Fruit fly (Drosophila melanogaster) Kc167 (cell line): ENCODE measurements around the gene CG2991.

Experiments used
- Myc ChIP-seq: fragments of >200 bp; optimal IDR thresholded peaks from 2 replicates; lab custom pipeline; 2017; ENCODE audit warnings: missing external identifiers
- Sin3A ChIP-seq: fragments of >200 bp; optimal IDR thresholded peaks from 2 replicates; lab custom pipeline; 2018; ENCODE audit warnings: missing external identifiers
- h ChIP-seq: fragments of >200 bp; optimal IDR thresholded peaks from 3 replicates; lab custom pipeline; 2018; ENCODE audit warnings: missing external identifiers
- insv ChIP-seq: fragments of >200 bp; optimal IDR thresholded peaks from 3 replicates; lab custom pipeline; 2018; ENCODE audit warnings: missing external identifiers
- psq ChIP-seq: fragments of >200 bp; optimal IDR thresholded peaks from 2 replicates; lab custom pipeline; 2017; ENCODE audit warnings: missing external identifiers
- ttk ChIP-seq: sonication (Bioruptor generic); optimal IDR thresholded peaks from 2 replicates; lab custom pipeline; 2017; ENCODE audit warnings: missing external identifiers

CG2991 gene

DNA sequence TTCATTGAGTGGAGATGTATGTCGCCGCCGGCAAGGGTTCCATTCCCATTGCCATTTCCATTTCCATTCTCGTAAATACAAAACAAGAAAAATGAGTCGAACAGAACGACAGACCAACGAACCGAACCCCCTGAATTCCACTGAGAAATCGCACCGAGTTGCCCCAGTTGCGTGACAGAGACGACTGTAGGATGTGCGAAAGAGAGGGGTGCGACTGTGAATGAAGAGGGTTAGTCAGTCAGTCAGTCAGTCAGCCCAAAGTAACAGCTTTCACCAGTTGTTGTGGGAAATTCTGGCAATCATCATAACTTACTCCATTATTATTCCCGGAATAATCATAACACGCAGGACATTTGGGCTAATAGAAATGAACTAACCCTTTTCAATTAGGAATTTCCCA lies 41.3 kb downstream of the CG2991 start:
- TF ChIP-seq h (lab: Kevin White, UChicago) (no peak), Sin3A (lab: Kevin White, UChicago) (no peak), insv (lab: Kevin White, UChicago) (no peak), Myc (lab: Kevin White, UChicago) (no peak), ttk (lab: Kevin White, UChicago) (no peak), psq (lab: Kevin White, UChicago) (no peak)

DNA sequence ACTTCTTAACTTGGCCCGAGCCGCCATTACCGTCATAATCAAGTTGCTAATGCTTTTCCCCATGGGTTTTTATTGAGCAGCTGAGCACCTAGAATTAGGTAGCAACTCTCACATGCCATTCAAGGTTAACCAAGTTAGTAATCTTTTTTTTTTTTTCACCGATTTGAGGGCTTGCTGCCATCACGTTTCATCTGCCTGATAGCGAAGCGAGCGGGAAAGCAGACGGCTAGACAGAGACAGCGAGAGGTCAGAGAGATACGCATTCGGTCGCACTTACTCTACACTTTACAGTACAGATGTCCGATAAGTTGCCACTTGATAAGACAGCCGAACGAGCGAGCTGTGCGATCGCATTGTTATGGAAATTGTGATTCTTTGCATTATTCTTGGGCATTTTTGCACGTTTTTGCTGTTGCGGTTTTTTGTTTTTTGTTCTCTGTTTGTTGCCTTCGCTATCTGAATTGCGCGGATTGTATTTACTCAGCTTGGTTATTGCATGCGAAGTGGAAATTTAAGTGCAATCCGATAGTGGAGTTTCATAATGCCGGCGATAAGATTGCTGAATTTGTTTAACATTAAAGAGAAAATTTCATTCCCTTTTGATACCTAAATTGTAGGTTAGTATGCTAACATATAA lies 43.5 kb downstream of the CG2991 start:
- TF ChIP-seq psq (lab: Kevin White, UChicago) (no peak), Sin3A (lab: Kevin White, UChicago) (no peak), Myc (lab: Kevin White, UChicago) (no peak), insv (lab: Kevin White, UChicago) (no peak), ttk (lab: Kevin White, UChicago) (no peak), h (lab: Kevin White, UChicago) (no peak)

DNA sequence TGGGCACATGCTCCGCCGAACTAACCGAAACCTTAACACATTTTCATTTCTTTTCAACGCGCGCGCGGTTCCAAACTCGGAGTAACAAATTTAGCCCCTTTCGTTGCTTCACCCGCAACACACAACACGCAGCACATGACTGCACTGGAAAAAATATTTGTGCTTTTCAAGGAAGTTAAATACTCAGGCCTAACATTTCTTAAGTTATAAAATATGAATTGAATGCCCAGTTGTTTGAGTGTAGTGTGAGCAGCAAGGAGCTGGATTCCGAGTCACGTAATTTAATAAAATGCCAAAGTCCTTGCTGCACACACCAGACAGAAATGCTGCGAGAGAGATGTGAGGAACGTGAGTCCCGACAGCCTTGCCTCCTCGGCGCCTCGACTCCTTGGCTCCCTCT lies 44.5 kb downstream of the CG2991 start:
- TF ChIP-seq psq (lab: Kevin White, UChicago): no peak
- TF ChIP-seq insv (lab: Kevin White, UChicago): no peak

DNA sequence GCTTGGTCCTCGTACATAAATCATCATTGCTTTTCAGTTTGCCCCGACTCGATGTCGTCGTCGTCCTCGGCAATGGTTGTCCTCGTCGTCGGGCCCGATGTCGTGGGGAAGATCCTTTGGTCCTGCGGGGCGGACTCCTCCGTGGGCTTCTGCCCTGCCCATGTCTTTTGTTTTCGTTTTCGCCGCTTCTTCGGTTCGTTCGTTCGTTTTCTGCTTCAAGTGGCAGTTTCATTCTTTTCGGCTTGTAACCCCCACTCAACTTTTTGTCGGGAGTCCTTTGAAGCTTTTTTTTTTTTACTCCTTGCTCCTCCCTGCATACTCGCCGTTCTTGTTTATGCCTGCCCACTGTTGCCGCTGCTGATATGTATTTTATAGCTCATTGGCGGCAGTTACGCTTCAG lies 46.7 kb downstream of the CG2991 start:
- TF ChIP-seq psq (lab: Kevin White, UChicago): no peak
- no peak for TF ChIP-seq h (lab: Kevin White, UChicago)
- TF ChIP-seq insv (lab: Kevin White, UChicago): no peak
- no peak for TF ChIP-seq ttk (lab: Kevin White, UChicago)
- no peak for TF ChIP-seq Sin3A (lab: Kevin White, UChicago)
- no peak for TF ChIP-seq Myc (lab: Kevin White, UChicago)

- no peak for TF ChIP-seq insv (lab: Kevin White, UChicago)
- no peak for TF ChIP-seq Myc (lab: Kevin White, UChicago)
- TF ChIP-seq h (lab: Kevin White, UChicago): no peak
- no peak for TF ChIP-seq Sin3A (lab: Kevin White, UChicago)
- no peak for TF ChIP-seq psq (lab: Kevin White, UChicago)
- no peak for TF ChIP-seq ttk (lab: Kevin White, UChicago)
Measured at dm6 chr2L:2904316-2905050, 47.5 kb downstream of the CG2991 start.

- no peak for TF ChIP-seq psq (lab: Kevin White, UChicago)
- TF ChIP-seq Myc (lab: Kevin White, UChicago): no peak
- no peak for TF ChIP-seq ttk (lab: Kevin White, UChicago)
- TF ChIP-seq h (lab: Kevin White, UChicago): no peak
- no peak for TF ChIP-seq insv (lab: Kevin White, UChicago)
- no peak for TF ChIP-seq Sin3A (lab: Kevin White, UChicago)
Measured at dm6 chr2L:2905051-2905446, 48.1 kb downstream of the CG2991 start.

DNA sequence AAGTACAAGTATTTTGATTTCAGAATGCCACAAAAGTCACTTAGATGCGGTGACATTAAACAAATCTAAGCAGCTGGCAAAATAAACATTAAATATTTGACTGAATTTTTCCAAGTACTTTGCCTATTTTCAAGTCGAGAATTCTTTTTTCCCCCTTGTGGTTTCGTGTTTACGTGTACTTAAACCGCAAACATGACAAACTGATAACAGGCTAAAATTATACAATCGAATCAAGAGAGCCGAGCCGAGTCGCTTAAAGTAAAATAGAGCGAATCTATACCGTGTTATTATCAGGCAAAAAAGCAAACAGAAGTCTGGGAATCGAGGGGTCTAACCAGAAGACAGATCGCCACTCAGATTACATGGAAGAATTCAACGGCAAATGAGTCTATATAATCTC lies 49.2 kb downstream of the CG2991 start:
- no peak for TF ChIP-seq h (lab: Kevin White, UChicago)

DNA sequence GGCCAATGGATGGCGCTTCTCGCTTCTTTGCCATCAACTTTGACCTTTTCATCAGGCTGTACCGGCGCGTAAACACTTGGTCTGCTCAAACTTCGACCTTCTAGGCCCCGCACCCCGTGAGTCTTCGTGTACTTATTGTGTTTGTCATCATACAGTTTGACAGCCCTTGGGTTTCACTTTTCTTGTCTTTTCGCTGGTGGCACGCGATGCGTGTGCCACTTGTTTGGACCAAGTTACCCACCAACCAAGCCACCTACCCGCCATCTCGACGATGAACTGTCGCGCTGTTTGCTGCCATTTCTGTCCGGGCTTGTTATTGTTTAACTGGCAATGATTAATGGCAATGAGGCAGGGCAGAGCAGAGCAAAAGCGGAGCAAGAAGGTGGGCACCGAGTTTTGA lies 50.8 kb downstream of the CG2991 start:
- no peak for TF ChIP-seq Myc (lab: Kevin White, UChicago)
- no peak for TF ChIP-seq ttk (lab: Kevin White, UChicago)
- TF ChIP-seq insv (lab: Kevin White, UChicago): no peak
- no peak for TF ChIP-seq h (lab: Kevin White, UChicago)
- no peak for TF ChIP-seq Sin3A (lab: Kevin White, UChicago)
- no peak for TF ChIP-seq psq (lab: Kevin White, UChicago)

dm6 chr2L:2908440-2909154 lies 51.6 kb downstream of the CG2991 start:
- TF ChIP-seq insv (lab: Kevin White, UChicago) (no peak), Sin3A (lab: Kevin White, UChicago) (no peak), Myc (lab: Kevin White, UChicago) (no peak), h (lab: Kevin White, UChicago) (no peak), ttk (lab: Kevin White, UChicago) (no peak), psq (lab: Kevin White, UChicago) (no peak)

DNA sequence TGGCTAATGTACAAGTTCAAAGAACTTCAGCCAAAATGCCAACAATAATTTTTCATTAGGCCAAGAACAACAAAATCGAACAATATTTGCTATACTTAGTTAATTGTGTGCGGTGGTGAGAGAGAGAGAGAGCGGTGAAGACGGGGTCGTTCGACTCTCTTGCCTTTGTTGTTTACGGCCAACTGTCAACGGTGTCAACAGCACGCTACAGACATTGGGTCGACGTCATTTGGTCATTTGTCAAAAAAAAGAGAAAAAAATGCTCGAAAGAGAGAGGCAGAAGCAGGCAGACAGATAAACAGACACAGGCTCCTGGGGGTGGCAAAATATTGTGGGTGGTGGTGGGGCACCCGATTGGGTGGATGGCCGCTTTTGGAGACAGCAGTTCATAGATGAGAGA lies 52.5 kb downstream of the CG2991 start:
- TF ChIP-seq h (lab: Kevin White, UChicago) (no peak), Myc (lab: Kevin White, UChicago) (no peak), psq (lab: Kevin White, UChicago) (no peak), ttk (lab: Kevin White, UChicago) (no peak), insv (lab: Kevin White, UChicago) (no peak)

DNA sequence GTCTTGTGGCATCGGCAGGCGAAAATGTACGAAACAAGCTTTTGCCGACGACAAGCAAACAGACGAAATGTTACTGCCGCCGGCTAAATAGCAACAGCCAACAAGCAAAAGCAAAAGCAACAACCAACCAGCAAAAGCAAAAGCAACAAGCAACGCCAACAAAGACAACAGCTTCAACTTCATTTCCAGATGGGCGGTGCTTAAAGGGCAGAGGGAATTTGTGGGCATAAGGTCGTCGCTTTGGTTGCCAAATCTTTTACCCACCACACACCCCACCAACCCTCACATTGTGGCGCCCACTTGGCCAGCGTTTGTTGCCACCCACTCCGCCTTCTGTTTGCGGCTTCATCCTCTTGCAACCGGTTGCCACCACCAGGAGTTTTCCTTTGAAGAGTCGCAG lies 54.0 kb downstream of the CG2991 start:
- TF ChIP-seq Myc (lab: Kevin White, UChicago) (no peak), h (lab: Kevin White, UChicago) (no peak), insv (lab: Kevin White, UChicago) (no peak), Sin3A (lab: Kevin White, UChicago) (no peak), psq (lab: Kevin White, UChicago) (no peak), ttk (lab: Kevin White, UChicago) (no peak)
